Fruit fly (Drosophila melanogaster): ENCODE data around the gene Uqcc1.

The Uqcc1 gene

DNA sequence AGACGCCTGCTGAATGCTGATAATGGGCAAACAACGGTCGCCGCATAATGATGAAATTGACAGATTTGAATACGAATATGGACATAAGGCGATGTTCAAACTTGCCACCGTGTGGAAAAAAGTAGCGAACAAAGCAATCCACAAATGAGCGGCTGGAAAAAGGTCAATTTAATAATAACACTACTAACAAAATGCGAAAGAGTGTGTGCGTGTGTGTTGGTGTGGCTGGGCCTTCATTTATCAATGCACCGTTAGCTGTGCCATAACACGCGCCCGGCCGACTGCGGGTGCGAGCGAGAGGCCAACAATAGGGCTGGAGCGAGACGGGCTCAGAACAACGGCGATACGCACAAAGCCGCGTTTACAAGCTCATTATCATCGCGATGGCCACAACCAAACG is 18.0 kb upstream of the Uqcc1 start (continued):
- no peak for TF ChIP-seq exex (tag; optimal IDR thresholded peaks at IDR 0.05)
- peak; percentile 73; the same call in 1 of the 2 replicates for TF ChIP-seq Awh (GFP tag; IDR thresholded peaks at IDR 0.05)
- TF ChIP-seq CG8290 (GFP tag; optimal IDR thresholded peaks at IDR 0.05), result no peak
- peak in 1 of 2 experiments; percentile 21 for TF ChIP-seq CG8290 (tag; optimal IDR thresholded peaks at IDR 0.05)
- TF ChIP-seq ssp (GFP tag; IDR thresholded peaks at IDR 0.05), result no peak
- TF ChIP-seq yki (optimal IDR thresholded peaks at IDR 0.05), result no peak
- no peak for TF ChIP-seq Side (GFP tag; optimal IDR thresholded peaks at IDR 0.05)
- TF ChIP-seq CG2199 (GFP tag; IDR thresholded peaks at IDR 0.05), result 0 out of 3 replicates have a peak, but pooled peaks have one; percentile 49
- no peak for TF ChIP-seq Aef1 (GFP tag; IDR thresholded peaks at IDR 0.05)
- no peak for TF ChIP-seq CG17912 (GFP tag; optimal IDR thresholded peaks at IDR 0.05)
- TF ChIP-seq CG11093 (GFP tag; IDR thresholded peaks at IDR 0.05), result no peak
- TF ChIP-seq pan (optimal IDR thresholded peaks at IDR 0.05), result no peak
- peak in 1 of 2 experiments; percentile 31 for TF ChIP-seq pan (GFP tag; optimal IDR thresholded peaks at IDR 0.05 in 1 of 2, IDR thresholded peaks at IDR 0.05 in 1 of 2)
- TF ChIP-seq zen (tag; optimal IDR thresholded peaks at IDR 0.05), result peak; percentile 19
- TF ChIP-seq gro (GFP tag; optimal IDR thresholded peaks at IDR 0.05), result no peak
- TF ChIP-seq CG7786 (GFP tag; optimal IDR thresholded peaks at IDR 0.05), result no peak
- no peak for TF ChIP-seq Six4 (GFP tag; optimal IDR thresholded peaks at IDR 0.05)
- no peak for TF ChIP-seq gsb (GFP tag; IDR thresholded peaks at IDR 0.05)
- no peak for TF ChIP-seq Oli (tag; optimal IDR thresholded peaks at IDR 0.05)
- TF ChIP-seq Hr39 (optimal IDR thresholded peaks at IDR 0.05), result peak; percentile 84
- no peak for TF ChIP-seq bbx (GFP tag; IDR thresholded peaks at IDR 0.05; ENCODE audit: partially characterized antibody)
- peak in 1 of 2 experiments; percentile 57 for TF ChIP-seq Hr78 (GFP tag; optimal IDR thresholded peaks at IDR 0.05)
- no peak for TF ChIP-seq CG5953 (GFP tag; IDR thresholded peaks at IDR 0.05)
- TF ChIP-seq klu (GFP tag; IDR thresholded peaks at IDR 0.05), result no peak
- TF ChIP-seq Med (GFP tag), result peak; percentile 28
- TF ChIP-seq Hey (tag; optimal IDR thresholded peaks at IDR 0.05), result no peak

- no peak for TF ChIP-seq CG32767 (GFP tag; IDR thresholded peaks at IDR 0.05)
- TF ChIP-seq HmgZ (tag; optimal IDR thresholded peaks at IDR 0.05), result no peak
- no peak for TF ChIP-seq pita (GFP tag; optimal IDR thresholded peaks at IDR 0.05)
- no peak for TF ChIP-seq ssp (GFP tag; IDR thresholded peaks at IDR 0.05)
- TF ChIP-seq CG12942 (GFP tag; optimal IDR thresholded peaks at IDR 0.05), result no peak
- no peak for TF ChIP-seq Stat92E (GFP tag; optimal IDR thresholded peaks at IDR 0.05)
- no peak for TF ChIP-seq Dll (GFP tag; IDR thresholded peaks at IDR 0.05; ENCODE audit: partially characterized antibody)
- no peak for TF ChIP-seq repo (GFP tag; optimal IDR thresholded peaks at IDR 0.05)
- no peak for TF ChIP-seq CG15269 (tag; optimal IDR thresholded peaks at IDR 0.05)
- no peak for TF ChIP-seq dysf (GFP tag; IDR thresholded peaks at IDR 0.05)
- TF ChIP-seq ind (GFP tag; optimal IDR thresholded peaks at IDR 0.05), result no peak
- no peak for TF ChIP-seq CG17385 (GFP tag; optimal IDR thresholded peaks at IDR 0.05)
- TF ChIP-seq lola (GFP tag; optimal IDR thresholded peaks at IDR 0.05), result no peak
- no peak for TF ChIP-seq Dek (tag; optimal IDR thresholded peaks at IDR 0.05)
Measured at dm6 chr3L:6972367-6972766, 14.5 kb upstream of the Uqcc1 start, which contains the start of gene CG10063. Gene CG10063, minus strand, starts transcription at chr3L:6972467.

DNA sequence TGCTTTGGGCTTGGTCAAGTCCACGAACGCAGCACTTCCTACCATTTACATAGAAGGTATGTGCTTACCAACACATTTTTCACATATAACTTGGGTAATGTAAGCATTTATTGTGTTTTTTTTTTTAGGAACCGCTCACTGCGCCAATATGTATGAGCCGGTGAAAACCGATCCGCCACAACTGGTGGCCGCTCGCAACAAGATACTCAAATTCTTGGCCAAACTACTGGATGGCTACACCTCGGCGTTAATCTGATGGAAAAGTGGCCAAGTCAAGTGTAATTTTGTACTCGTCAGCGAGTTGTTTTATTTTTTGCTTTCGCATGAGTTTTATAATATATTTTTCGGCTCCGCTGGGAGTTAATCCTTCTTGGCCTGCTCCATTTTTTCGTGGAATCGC is 13.4 kb upstream of the Uqcc1 start:
- TF ChIP-seq vnd (GFP tag; IDR thresholded peaks at IDR 0.05; ENCODE audit: partially characterized antibody) (no peak), CG9876 (GFP tag; optimal IDR thresholded peaks at IDR 0.05) (no peak), corto (GFP tag; optimal IDR thresholded peaks at IDR 0.05) (no peak), HLH4C (GFP tag; IDR thresholded peaks at IDR 0.05; ENCODE audit: partially characterized antibody) (no peak)
